Worm (Caenorhabditis elegans) whole organism, mixed stage, embryonic: ENCODE data around the gene C18G1.7.

Experiments
- ceh-39 ChIP-seq: fragments of 150-350 bp; optimal IDR thresholded peaks from 2 replicates; lab custom pipeline; 2014; ENCODE audit warnings: missing biosample characterization, missing genetic modification characterization
- elt-1 ChIP-seq: sonication (generic microtip); optimal IDR thresholded peaks from 2 replicates; lab custom pipeline; 2017; ENCODE audit warnings: missing genetic modification characterization, mild to moderate bottlenecking, missing compliant biosample characterization, antibody characterized with exemption, moderate library complexity, borderline replicate concordance; ENCODE audit not compliant: insufficient read depth
- lsy-2 ChIP-seq: fragments of 150-350 bp; optimal IDR thresholded peaks from 2 replicates; lab custom pipeline; 2014; ENCODE audit warnings: missing biosample characterization, missing genetic modification characterization
- nhr-12 ChIP-seq: fragments of 150-350 bp; optimal IDR thresholded peaks from 2 replicates; lab custom pipeline; 2014; ENCODE audit warnings: missing biosample characterization, missing genetic modification characterization
- pha-4 ChIP-seq: fragments of 150-350 bp; optimal IDR thresholded peaks from 2 replicates; lab custom pipeline; 2018; ENCODE audit warnings: missing biosample characterization, missing genetic modification reagents, missing genetic modification characterization
- unc-62 ChIP-seq: fragments of 150-350 bp; optimal IDR thresholded peaks from 2 replicates; lab custom pipeline; 2014; ENCODE audit warnings: missing biosample characterization, missing genetic modification reagents, missing genetic modification characterization
- ztf-11 ChIP-seq: fragments of 150-350 bp; optimal IDR thresholded peaks from 2 replicates; lab custom pipeline; 2014; ENCODE audit warnings: missing biosample characterization, missing genetic modification characterization

ce11 chrV:4754684-4755211, 9.4 kb downstream of the C18G1.7 start:
- TF ChIP-seq nhr-12 (tag; lab: Kevin White, UChicago), result no peak
- TF ChIP-seq pha-4 (tag; lab: Kevin White, UChicago), result no peak
- TF ChIP-seq unc-62 (GFP tag; lab: Kevin White, UChicago), result no peak
- TF ChIP-seq ceh-39 (tag; lab: Kevin White, UChicago), result no peak
- TF ChIP-seq elt-1 (tag; lab: Kevin White, UChicago), result no peak
- TF ChIP-seq lsy-2 (tag; lab: Kevin White, UChicago), result no peak
- no peak for TF ChIP-seq ztf-11
